Fruit fly (Drosophila melanogaster): ENCODE measurements around the gene mfrn.

The mfrn gene

DNA sequence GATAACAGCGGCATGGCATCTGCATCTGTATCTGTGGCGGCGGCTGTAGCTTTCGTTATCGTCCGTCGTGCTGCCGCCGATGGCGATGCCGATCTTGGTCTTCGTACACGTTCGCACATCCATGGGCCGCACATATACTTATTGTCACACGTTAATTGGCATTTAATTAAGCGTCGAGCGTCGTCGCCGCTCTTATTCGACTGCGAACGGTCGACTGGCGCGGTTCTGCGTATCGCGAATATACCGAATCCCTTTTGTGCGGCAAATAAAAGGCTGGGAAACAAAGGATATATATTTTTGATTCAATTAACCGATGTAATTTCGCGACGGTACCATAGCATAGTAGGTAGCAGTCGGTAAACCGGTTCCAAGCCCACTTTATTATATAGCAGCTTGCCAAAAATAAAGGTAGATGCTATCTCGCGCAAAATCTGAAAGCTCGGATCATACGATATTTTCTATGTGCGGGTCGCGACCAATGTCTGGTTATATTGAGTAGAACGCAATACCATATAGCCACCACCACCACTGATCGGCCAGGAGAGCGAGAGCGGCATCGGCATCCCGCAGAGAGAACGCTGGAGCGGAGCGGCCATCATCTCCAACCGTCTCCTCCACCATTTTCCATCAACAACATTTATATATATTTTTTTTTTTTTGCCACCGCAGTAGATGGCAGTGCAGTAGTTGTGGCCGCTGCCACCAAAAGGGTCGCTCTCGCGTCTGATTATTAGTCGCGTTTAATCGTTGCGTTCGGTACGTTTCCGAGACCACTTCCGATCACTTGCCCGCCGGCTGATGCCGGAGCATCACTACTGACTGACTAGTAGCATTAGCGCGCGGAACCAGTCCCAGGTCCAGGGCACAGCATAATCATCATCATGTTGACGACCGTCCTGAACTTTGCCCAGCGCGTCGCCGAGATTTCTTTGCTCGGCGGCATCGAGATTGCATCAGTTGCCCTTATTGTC is 22.5 kb downstream of the mfrn start, which contains the start of gene mino (continued):
- TF ChIP-seq luna (GFP tag; optimal IDR thresholded peaks at IDR 0.05): no peak
- no peak for TF ChIP-seq HmgZ (tag; optimal IDR thresholded peaks at IDR 0.05)
- no peak for TF ChIP-seq zfh1 (GFP tag; IDR thresholded peaks at IDR 0.05)
- no peak for TF ChIP-seq CG14860 (GFP tag; IDR thresholded peaks at IDR 0.05; ENCODE audit: partially characterized antibody)
- TF ChIP-seq oc (tag; optimal IDR thresholded peaks at IDR 0.05): no peak
- no peak for TF ChIP-seq hkb (optimal IDR thresholded peaks at IDR 0.05)
- no peak for TF ChIP-seq hkb (GFP tag; IDR thresholded peaks at IDR 0.05)
- TF ChIP-seq mld (GFP tag; IDR thresholded peaks at IDR 0.05; ENCODE audit: partially characterized antibody): no peak
- TF ChIP-seq CG6791 (GFP tag; IDR thresholded peaks at IDR 0.05; ENCODE audit: partially characterized antibody): no peak
- TF ChIP-seq Bgb (GFP tag; IDR thresholded peaks at IDR 0.05; ENCODE audit: partially characterized antibody): no peak
- TF ChIP-seq CG2199 (GFP tag; IDR thresholded peaks at IDR 0.05): 0 out of 3 replicates have a peak, but pooled peaks have one; percentile 40
- no peak for TF ChIP-seq Hr78 (GFP tag; optimal IDR thresholded peaks at IDR 0.05)
- peak; percentile 34; the same call in 1 of the 2 replicates for TF ChIP-seq CG5953 (GFP tag; IDR thresholded peaks at IDR 0.05)
- no peak for TF ChIP-seq CG9437 (GFP tag; optimal IDR thresholded peaks at IDR 0.05)
- peak; percentile 20 for TF ChIP-seq CG13775 (GFP tag; optimal IDR thresholded peaks at IDR 0.05)
- TF ChIP-seq pum (GFP tag; optimal IDR thresholded peaks at IDR 0.05): no peak
- no peak for TF ChIP-seq Max (GFP tag; optimal IDR thresholded peaks at IDR 0.05)
- no peak for TF ChIP-seq B-H1 (GFP tag; IDR thresholded peaks at IDR 0.05)
- peak; percentile 67 for TF ChIP-seq CG7987 (GFP tag; optimal IDR thresholded peaks at IDR 0.05)
- no peak for TF ChIP-seq chif (GFP tag; optimal IDR thresholded peaks at IDR 0.05)
- TF ChIP-seq kah (GFP tag; optimal IDR thresholded peaks at IDR 0.05): peak; percentile 7
- peak; percentile 83 for TF ChIP-seq CG10543 (GFP tag; optimal IDR thresholded peaks at IDR 0.05)
- TF ChIP-seq gsb (GFP tag; IDR thresholded peaks at IDR 0.05): no peak
- TF ChIP-seq stwl (tag; optimal IDR thresholded peaks at IDR 0.05): no peak
- no peak for TF ChIP-seq Fer3 (tag; optimal IDR thresholded peaks at IDR 0.05)
- TF ChIP-seq CG17802 (tag; optimal IDR thresholded peaks at IDR 0.05): no peak
- TF ChIP-seq CG1832 (GFP tag; optimal IDR thresholded peaks at IDR 0.05): no peak
- no peak for TF ChIP-seq insv (GFP tag; optimal IDR thresholded peaks at IDR 0.05)
- TF ChIP-seq z (GFP tag; IDR thresholded peaks at IDR 0.05): no peak
- TF ChIP-seq CG2202 (tag; optimal IDR thresholded peaks at IDR 0.05): no peak
- no peak for TF ChIP-seq fd102C (GFP tag; optimal IDR thresholded peaks at IDR 0.05)
- TF ChIP-seq CG13894 (tag; optimal IDR thresholded peaks at IDR 0.05): peak; percentile 99
- no peak for TF ChIP-seq Camta (GFP tag; optimal IDR thresholded peaks at IDR 0.05)
- TF ChIP-seq CG4820 (GFP tag; optimal IDR thresholded peaks at IDR 0.05): no peak
- TF ChIP-seq CG15514 (GFP tag; optimal IDR thresholded peaks at IDR 0.05): peak; percentile 68
- no peak for TF ChIP-seq CG18011 (GFP tag; optimal IDR thresholded peaks at IDR 0.05)
- TF ChIP-seq nom (GFP tag; optimal IDR thresholded peaks at IDR 0.05): peak; percentile 94
- TF ChIP-seq Adf1 (GFP tag; IDR thresholded peaks at IDR 0.05): peak; percentile 40; the same call in 1 of the 2 replicates
- no peak for TF ChIP-seq CG2129 (GFP tag; IDR thresholded peaks at IDR 0.05; ENCODE audit: partially characterized antibody)
- no peak for TF ChIP-seq ewg (GFP tag; optimal IDR thresholded peaks at IDR 0.05)
- TF ChIP-seq Doc2 (GFP tag; IDR thresholded peaks at IDR 0.05): no peak
- no peak for TF ChIP-seq Xrp1 (GFP tag; IDR thresholded peaks at IDR 0.05)
- TF ChIP-seq pros (GFP tag; optimal IDR thresholded peaks at IDR 0.05): no peak
- TF ChIP-seq CG12219 (GFP tag; optimal IDR thresholded peaks at IDR 0.05): no peak
- TF ChIP-seq CG8089 (GFP tag; optimal IDR thresholded peaks at IDR 0.05): no peak
- no peak for TF ChIP-seq dm (GFP tag; optimal IDR thresholded peaks at IDR 0.05)
- TF ChIP-seq Drgx (GFP tag; IDR thresholded peaks at IDR 0.05): no peak
- peak; percentile 21; the same call in 1 of the 3 replicates for TF ChIP-seq CG34422 (GFP tag; IDR thresholded peaks at IDR 0.05)

All from whole organism, embryonic.